Worm (Caenorhabditis elegans) whole organism, dauer: Measurements from ENCODE around the gene Y53G8AR.6.

ENCODE experiments used
- unc-62 ChIP-seq: sonication (generic microtip); optimal IDR thresholded peaks from 2 replicates; lab custom pipeline; 2017; ENCODE audit warnings: missing biosample characterization, missing genetic modification reagents, missing genetic modification characterization

The Y53G8AR.6 gene

DNA sequence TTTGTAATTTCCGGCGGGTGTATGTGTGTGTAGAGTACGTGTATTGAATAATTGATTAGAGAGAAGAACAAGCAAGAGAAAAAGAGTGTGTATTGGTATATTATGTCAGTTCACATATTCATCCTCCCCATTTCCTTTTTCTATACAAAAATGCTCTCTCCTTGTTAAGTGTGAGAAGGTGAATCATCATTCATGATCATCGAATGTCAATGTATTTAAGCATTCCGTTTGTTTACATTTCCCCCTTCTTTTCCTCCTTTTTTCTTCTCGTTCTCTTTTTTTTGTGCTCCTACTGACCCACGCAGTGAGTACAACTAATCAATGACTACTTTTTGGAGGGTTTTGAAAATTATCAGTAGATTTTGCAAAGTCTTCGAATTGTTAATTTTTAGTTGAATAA lies 48.9 kb downstream of the Y53G8AR.6 start:
- TF ChIP-seq unc-62 (GFP tag; lab: Kevin White, UChicago) = no peak

DNA sequence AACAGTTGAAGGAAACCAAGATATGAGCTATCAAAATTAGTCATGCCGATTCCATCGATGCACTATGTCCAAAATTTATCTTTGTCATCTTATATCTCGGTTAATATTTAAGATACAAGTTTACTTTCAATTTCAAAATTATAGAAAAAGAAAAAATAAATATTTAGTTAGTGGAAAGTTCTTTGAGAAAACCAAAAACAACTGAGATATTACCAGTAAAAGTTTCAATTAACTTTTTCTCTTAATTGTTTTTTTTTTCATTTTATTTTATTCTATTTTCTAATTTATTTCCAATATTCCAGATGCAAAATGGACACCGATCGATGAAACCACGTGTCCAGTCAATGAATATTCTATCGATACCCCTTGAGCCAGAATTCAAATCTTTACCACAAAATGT lies 50.0 kb downstream of the Y53G8AR.6 start, which contains the start of gene gei-1:
Gene gei-1 (plus strand): TSS at position 301 of the 400 bp plus-strand sequence.
- TF ChIP-seq unc-62 (GFP tag; lab: Kevin White, UChicago) = no peak

DNA sequence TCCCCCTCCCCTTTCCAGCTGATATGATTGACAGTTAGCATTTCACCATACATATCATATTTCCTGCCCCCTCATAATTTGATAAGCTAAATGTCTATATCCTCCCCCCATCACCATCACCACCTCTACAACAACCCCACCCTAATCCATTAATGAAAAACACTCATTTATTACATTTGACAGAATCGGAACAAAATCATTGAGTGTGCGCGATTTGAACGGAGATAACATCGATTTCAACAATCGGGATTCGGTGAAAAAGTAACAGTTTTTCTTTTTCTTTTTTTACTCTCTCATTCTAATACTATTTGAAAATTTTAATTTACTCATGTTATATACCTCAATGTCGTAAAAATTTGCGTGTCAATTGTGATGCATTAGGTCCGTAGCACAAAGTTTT lies 51.3 kb downstream of the Y53G8AR.6 start:
- TF ChIP-seq unc-62 (GFP tag; lab: Kevin White, UChicago) = no peak

DNA sequence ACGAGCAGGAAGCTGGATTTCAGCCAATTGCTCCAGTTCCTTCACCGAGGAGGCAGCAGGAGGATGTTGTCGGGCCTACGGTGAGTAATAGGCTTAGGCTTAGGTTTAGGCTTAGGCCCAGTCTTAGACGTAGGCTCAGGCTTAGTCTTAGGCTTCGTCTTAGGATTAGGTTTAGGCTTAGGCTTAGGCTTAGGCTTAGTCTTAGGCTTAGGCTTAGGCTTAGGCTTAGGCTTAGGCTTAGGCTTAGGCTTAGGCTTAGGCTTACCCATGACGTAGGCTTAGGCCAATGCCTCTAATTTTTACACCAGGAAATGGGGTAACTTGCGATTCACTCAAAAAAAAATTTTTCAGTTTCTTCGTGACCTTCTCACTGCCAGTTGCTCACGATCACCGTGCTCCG lies 52.1 kb downstream of the Y53G8AR.6 start:
- TF ChIP-seq unc-62 (GFP tag; lab: Kevin White, UChicago) = no peak
